Fruit fly (Drosophila melanogaster) whole organism, prepupa: Measurements from ENCODE around the gene PolrMT.
A peak's percentile ranks its signal among the peaks of the same experiment; 100 is the strongest.

Experiments used
- Blimp-1 ChIP-seq: fragments of 200-800 bp; sonication (Bioruptor generic); optimal IDR thresholded peaks from 3 replicates; lab custom pipeline; 2017; ENCODE audit warnings: missing biosample characterization, missing genetic modification characterization, mild to moderate bottlenecking, moderate library complexity, missing genetic modification reagents
- CG3032 ChIP-seq: fragments of 200-800 bp; optimal IDR thresholded peaks from 2 replicates; lab custom pipeline; 2019; ENCODE audit warnings: missing biosample characterization, mild to moderate bottlenecking, missing genetic modification characterization, moderate library complexity
- CG32006 ChIP-seq: fragments of 200-800 bp; sonication (Bioruptor generic); optimal IDR thresholded peaks from 3 replicates; lab custom pipeline; 2017; ENCODE audit warnings: missing biosample characterization, mild to moderate bottlenecking, missing genetic modification characterization
- CG6854 ChIP-seq: fragments of 200-800 bp; sonication (Bioruptor generic); optimal IDR thresholded peaks from 2 replicates; lab custom pipeline; 2017; ENCODE audit warnings: missing biosample characterization, mild to moderate bottlenecking, missing genetic modification characterization
- CG7368 ChIP-seq: fragments of 200-800 bp; sonication (Bioruptor generic); optimal IDR thresholded peaks from 3 replicates; lab custom pipeline; 2016; ENCODE audit warnings: missing biosample characterization, missing genetic modification characterization
- Ets96B ChIP-seq: fragments of 200-800 bp; optimal IDR thresholded peaks from 2 replicates; lab custom pipeline; 2019; ENCODE audit warnings: missing biosample characterization, mild to moderate bottlenecking, missing genetic modification characterization, moderate library complexity
- Hr39 ChIP-seq: fragments of 200-800 bp; sonication (Bioruptor generic); optimal IDR thresholded peaks from 2 replicates; lab custom pipeline; 2016; ENCODE audit warnings: missing biosample characterization, missing genetic modification characterization
- Lpt ChIP-seq: fragments of 200-800 bp; sonication (Bioruptor generic); optimal IDR thresholded peaks from 3 replicates; lab custom pipeline; 2016; ENCODE audit warnings: missing biosample characterization, missing genetic modification characterization
- Met ChIP-seq: fragments of 200-800 bp; sonication (Bioruptor generic); optimal IDR thresholded peaks from 3 replicates; lab custom pipeline; 2016; ENCODE audit warnings: missing biosample characterization, missing genetic modification characterization
- Sox14 ChIP-seq: fragments of 200-800 bp; sonication (Bioruptor generic); optimal IDR thresholded peaks from 3 replicates; lab custom pipeline; 2016; ENCODE audit warnings: missing biosample characterization, missing genetic modification characterization
- fkh ChIP-seq: fragments of 200-800 bp; sonication (Bioruptor generic); optimal IDR thresholded peaks from 3 replicates; lab custom pipeline; 2017; ENCODE audit warnings: missing biosample characterization, mild to moderate bottlenecking, missing genetic modification characterization, moderate library complexity
- topi ChIP-seq: fragments of 200-800 bp; sonication (Bioruptor generic); optimal IDR thresholded peaks from 3 replicates; lab custom pipeline; 2016; ENCODE audit warnings: missing biosample characterization, missing genetic modification characterization

DNA sequence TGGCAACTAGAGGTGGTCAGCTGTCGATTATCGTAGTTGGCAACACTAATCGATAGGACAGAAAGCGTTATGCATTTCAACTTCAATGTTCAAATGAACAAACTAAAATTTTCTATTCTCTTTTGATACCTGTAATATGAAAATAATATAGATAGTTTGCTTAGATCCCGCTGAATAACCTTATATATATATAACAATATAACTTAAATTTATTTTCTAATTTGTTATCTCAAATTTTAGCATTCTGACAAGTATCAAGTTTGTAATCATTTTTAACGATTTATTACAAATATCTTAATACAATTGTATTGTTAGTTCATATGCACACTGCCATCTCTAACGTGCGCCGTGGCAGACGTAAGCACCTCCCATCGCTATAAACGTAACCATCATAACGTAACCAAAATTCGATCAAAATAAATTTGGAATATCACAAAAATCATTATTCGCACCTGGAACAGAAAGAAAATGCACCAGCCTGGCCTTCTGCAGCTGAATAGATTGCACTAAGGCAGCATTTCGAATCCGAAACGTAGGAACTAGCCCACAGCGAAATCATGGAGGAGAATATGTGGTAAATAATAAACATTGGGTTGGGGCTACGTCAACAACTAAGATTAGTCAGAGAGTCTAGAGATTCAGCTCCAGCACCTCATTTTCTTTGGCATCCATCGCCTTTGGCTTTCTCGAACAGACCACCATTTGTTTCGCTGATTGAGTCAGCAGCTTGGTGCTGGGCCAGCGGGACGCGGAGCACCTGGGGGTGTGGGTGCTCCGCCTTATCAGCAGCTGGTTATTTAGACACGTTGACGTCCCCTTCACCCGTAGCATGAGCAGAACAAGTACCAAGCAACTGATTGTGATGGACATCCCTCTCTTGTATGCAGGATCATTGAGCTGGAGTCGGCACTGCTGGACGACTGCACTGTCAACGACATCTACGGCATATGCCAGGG is 21.0 kb upstream of the PolrMT start, which contains the start of the genes Pino and TBC1D23:
- peak; percentile 65 for TF ChIP-seq Ets96B (tag; lab: Kevin White, UChicago)
- peak; percentile 69 for TF ChIP-seq CG32006 (GFP tag; lab: Kevin White, UChicago)
- no peak for TF ChIP-seq Met
- TF ChIP-seq CG3032 (tag; lab: Kevin White, UChicago): peak; percentile 79
- peak; percentile 55 for TF ChIP-seq Sox14
- peak; percentile 57 for TF ChIP-seq topi
- TF ChIP-seq Lpt (GFP tag; lab: Kevin White, UChicago): peak; percentile 22
- no peak for TF ChIP-seq CG6854
- peak; percentile 1 for TF ChIP-seq Blimp-1 (GFP tag; lab: Kevin White, UChicago)
- peak; percentile 38 for TF ChIP-seq CG7368
- peak; percentile 67 for TF ChIP-seq Hr39 (GFP tag; lab: Kevin White, UChicago)
- TF ChIP-seq fkh (GFP tag; lab: Kevin White, UChicago): peak; percentile 8
